Worm (Caenorhabditis elegans) whole organism, L2 larva: Measurements from ENCODE around the gene T16G12.1.

Experiments
- C34F6.9 ChIP-seq: fragments of 150-350 bp; optimal IDR thresholded peaks from 2 replicates; lab custom pipeline; 2014; ENCODE audit warnings: missing biosample characterization, missing genetic modification characterization
- F13H6.1 ChIP-seq: sonication (generic microtip); optimal IDR thresholded peaks from 2 replicates; lab custom pipeline; 2016; ENCODE audit warnings: missing genetic modification characterization, missing compliant biosample characterization
- R02D3.7 ChIP-seq: fragments of 150-350 bp; optimal IDR thresholded peaks from 2 replicates; lab custom pipeline; 2014; ENCODE audit warnings: missing biosample characterization, missing genetic modification characterization
- Y55F3AM.14 ChIP-seq: fragments of 200-800 bp; sonication (Bioruptor generic); optimal IDR thresholded peaks from 2 replicates; lab custom pipeline; 2018; ENCODE audit warnings: mild to moderate bottlenecking, missing genetic modification characterization, missing compliant biosample characterization
- ZK546.5 ChIP-seq: sonication (generic microtip); optimal IDR thresholded peaks from 2 replicates; lab custom pipeline; 2017; ENCODE audit warnings: missing biosample characterization, missing genetic modification characterization
- alr-1 ChIP-seq: fragments of 150-350 bp; optimal IDR thresholded peaks from 2 replicates; lab custom pipeline; 2014; ENCODE audit warnings: missing biosample characterization, missing genetic modification characterization
- aly-2 ChIP-seq: fragments of 150-350 bp; optimal IDR thresholded peaks from 2 replicates; lab custom pipeline; 2014; ENCODE audit warnings: missing biosample characterization, missing genetic modification characterization
- blmp-1 ChIP-seq: sonication (generic microtip); optimal IDR thresholded peaks from 2 replicates; lab custom pipeline; 2017; ENCODE audit warnings: missing genetic modification characterization, mild to moderate bottlenecking, missing compliant biosample characterization, antibody characterized with exemption, moderate library complexity; ENCODE audit not compliant: insufficient read depth
- ceh-16 ChIP-seq: fragments of 150-350 bp; optimal IDR thresholded peaks from 2 replicates; lab custom pipeline; 2014; ENCODE audit warnings: missing biosample characterization, missing genetic modification characterization
- crh-2 ChIP-seq: sonication (generic microtip); optimal IDR thresholded peaks from 2 replicates; lab custom pipeline; 2017; ENCODE audit warnings: missing biosample characterization, missing genetic modification characterization
- elt-3 ChIP-seq: sonication (generic microtip); optimal IDR thresholded peaks from 2 replicates; lab custom pipeline; 2017; ENCODE audit warnings: missing biosample characterization, missing genetic modification characterization
- fos-1 ChIP-seq: fragments of 150-350 bp; optimal IDR thresholded peaks from 2 replicates; lab custom pipeline; 2014; ENCODE audit warnings: missing biosample characterization, missing genetic modification characterization
- gmeb-1 ChIP-seq: fragments of 150-350 bp; optimal IDR thresholded peaks from 2 replicates; lab custom pipeline; 2014; ENCODE audit warnings: missing biosample characterization, missing genetic modification characterization
- lin-11 ChIP-seq: fragments of 150-350 bp; sonication (generic microtip); optimal IDR thresholded peaks from 2 replicates; lab custom pipeline; 2014; ENCODE audit warnings: missing biosample characterization, missing genetic modification characterization, inconsistent platforms, mixed read lengths
- lsy-2 ChIP-seq, 2 experiments: fragments of 150-350 bp in 1 of 2; sonication (generic microtip) in 1 of 2; optimal IDR thresholded peaks; 2 replicates each; lab custom pipeline; 2014 to 2017; ENCODE audit warnings: missing biosample characterization in 2 of 2, missing genetic modification characterization in 2 of 2
- mab-5 ChIP-seq: fragments of 150-350 bp; optimal IDR thresholded peaks from 2 replicates; lab custom pipeline; 2014; ENCODE audit warnings: missing biosample characterization, missing genetic modification characterization
- mbf-1 ChIP-seq: sonication (generic microtip); optimal IDR thresholded peaks from 2 replicates; lab custom pipeline; 2017; ENCODE audit warnings: missing biosample characterization, missing genetic modification characterization
- mdl-1 ChIP-seq, 2 experiments: fragments of 150-350 bp in 1 of 2; sonication (generic microtip) in 1 of 2; optimal IDR thresholded peaks; 2 replicates each; lab custom pipeline; 2017; ENCODE audit warnings: missing biosample characterization in 2 of 2, missing genetic modification characterization in 2 of 2
- nhr-12 ChIP-seq: fragments of 150-350 bp; optimal IDR thresholded peaks from 2 replicates; lab custom pipeline; 2014; ENCODE audit warnings: missing biosample characterization, missing genetic modification characterization
- nhr-129 ChIP-seq: fragments of 150-350 bp; optimal IDR thresholded peaks from 2 replicates; lab custom pipeline; 2014; ENCODE audit warnings: missing biosample characterization, missing genetic modification characterization
- nhr-21 ChIP-seq: fragments of 150-350 bp; optimal IDR thresholded peaks from 2 replicates; lab custom pipeline; 2014; ENCODE audit warnings: missing biosample characterization, missing genetic modification characterization
- nhr-23 ChIP-seq: fragments of 150-350 bp; optimal IDR thresholded peaks from 2 replicates; lab custom pipeline; 2014; ENCODE audit warnings: missing biosample characterization, missing genetic modification reagents, missing genetic modification characterization
- nhr-237 ChIP-seq: fragments of 150-350 bp; optimal IDR thresholded peaks from 2 replicates; lab custom pipeline; 2014; ENCODE audit warnings: missing biosample characterization, missing genetic modification characterization
- nhr-6 ChIP-seq: fragments of 150-350 bp; optimal IDR thresholded peaks from 2 replicates; lab custom pipeline; 2014; ENCODE audit warnings: missing biosample characterization, missing genetic modification characterization
- nhr-77 ChIP-seq: fragments of 150-350 bp; optimal IDR thresholded peaks from 2 replicates; lab custom pipeline; 2014; ENCODE audit warnings: missing biosample characterization, missing genetic modification characterization
- sem-4 ChIP-seq: fragments of 150-350 bp; optimal IDR thresholded peaks from 2 replicates; lab custom pipeline; 2014; ENCODE audit warnings: missing biosample characterization, missing genetic modification reagents, missing genetic modification characterization
- skn-1 ChIP-seq: sonication (generic microtip); optimal IDR thresholded peaks from 2 replicates; lab custom pipeline; 2017; ENCODE audit warnings: missing biosample characterization, missing genetic modification characterization
- sma-9 ChIP-seq, 2 experiments: fragments of 150-350 bp in 1 of 2; sonication (generic microtip) in 1 of 2; optimal IDR thresholded peaks; 2 replicates each; lab custom pipeline; 2014 to 2016; ENCODE audit warnings: missing genetic modification characterization in 2 of 2, mild to moderate bottlenecking in 1 of 2, missing biosample characterization in 1 of 2, missing compliant biosample characterization in 1 of 2, missing genetic modification reagents in 1 of 2, moderate library complexity in 1 of 2
- snpc-4 ChIP-seq: fragments of 150-350 bp; optimal IDR thresholded peaks from 2 replicates; lab custom pipeline; 2014; ENCODE audit warnings: missing biosample characterization, missing genetic modification characterization
- unc-39 ChIP-seq: fragments of 150-350 bp; optimal IDR thresholded peaks from 2 replicates; lab custom pipeline; 2014; ENCODE audit warnings: missing biosample characterization, missing genetic modification characterization
- unc-55 ChIP-seq: fragments of 150-350 bp; sonication (generic microtip); optimal IDR thresholded peaks from 3 replicates; lab custom pipeline; 2014; ENCODE audit warnings: missing biosample characterization, missing genetic modification reagents, missing genetic modification characterization
- ztf-1 ChIP-seq: fragments of 200-800 bp; sonication (Bioruptor generic); conservative IDR thresholded peaks from 2 replicates; pipeline ENCODE4 v1.3.6; 2022; ENCODE audit warnings: missing genetic modification characterization, missing compliant biosample characterization
- ztf-4 ChIP-seq: fragments of 150-350 bp; optimal IDR thresholded peaks from 2 replicates; lab custom pipeline; 2014; ENCODE audit warnings: missing biosample characterization, missing genetic modification characterization

T16G12.1 gene

DNA sequence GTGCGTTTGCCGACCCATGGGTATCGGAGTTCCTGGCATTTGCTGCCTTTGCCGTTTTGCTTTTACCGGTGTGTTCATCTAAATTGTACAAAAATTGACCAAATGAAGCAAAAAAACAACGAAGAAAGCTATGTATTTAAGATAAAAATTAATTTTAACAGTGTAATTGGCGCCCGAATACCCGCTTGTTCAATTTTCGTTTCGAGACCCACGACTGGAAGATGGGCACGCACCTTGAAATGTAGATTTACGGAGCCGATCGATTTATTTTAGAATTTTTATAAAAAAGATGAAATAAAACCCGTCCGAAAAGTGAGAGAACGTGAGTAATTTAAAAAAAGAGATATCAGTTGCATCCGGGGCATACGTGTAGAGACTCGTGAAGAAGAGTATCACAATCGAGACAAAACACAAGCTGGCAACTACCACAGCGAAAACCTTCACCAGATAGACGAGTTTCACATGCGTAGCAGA lies 38.9 kb upstream of the T16G12.1 start, which contains the start of gene hal-2:
Gene hal-2, minus strand, starts transcription at position 424 of the 474 bp plus-strand sequence.
- no peak for TF ChIP-seq unc-55 (GFP tag; lab: Kevin White, UChicago)
- TF ChIP-seq gmeb-1 (tag; lab: Kevin White, UChicago) = no peak
- TF ChIP-seq sem-4 (tag; lab: Kevin White, UChicago) = no peak

DNA sequence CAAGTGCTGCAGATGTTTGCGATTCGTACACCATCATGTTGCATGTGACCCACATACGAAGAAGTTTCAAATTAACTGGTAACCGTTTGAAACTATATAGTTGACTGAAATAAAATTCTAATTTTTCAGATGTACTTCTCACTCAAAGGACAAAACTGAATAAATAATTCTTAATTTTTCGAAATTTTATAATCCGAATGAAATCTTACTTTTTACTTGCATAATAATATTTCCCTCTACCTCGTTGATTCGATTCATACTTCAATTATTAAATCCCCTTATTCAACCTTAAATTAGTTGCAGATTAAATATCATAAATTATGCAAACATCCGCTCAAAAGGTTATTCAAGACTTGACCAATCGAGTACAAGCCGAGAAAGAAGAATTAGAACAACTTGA lies 36.3 kb upstream of the T16G12.1 start, which contains the start of gene T16H12.2:
Gene T16H12.2, plus strand, starts transcription at position 301 of the 400 bp plus-strand sequence.
- TF ChIP-seq ceh-16 (tag; lab: Kevin White, UChicago) (no peak), F13H6.1 (no peak), blmp-1 (tag; lab: Kevin White, UChicago) (no peak), sem-4 (tag; lab: Kevin White, UChicago) (no peak), gmeb-1 (tag; lab: Kevin White, UChicago) (no peak), alr-1 (tag; lab: Kevin White, UChicago) (no peak), nhr-237 (no peak), Y55F3AM.14 (GFP tag; lab: Kevin White, UChicago) (no peak), nhr-6 (no peak), elt-3 (no peak), ztf-1 (GFP tag; lab: Robert Waterston, UW) (no peak), C34F6.9 (tag; lab: Kevin White, UChicago) (no peak), mab-5 (tag; lab: Kevin White, UChicago) (no peak), R02D3.7 (tag; lab: Kevin White, UChicago) (no peak), mbf-1 (no peak), nhr-77 (tag; lab: Kevin White, UChicago) (no peak), lsy-2 (tag; optimal IDR thresholded peaks at IDR 0.05; lab: Kevin White, UChicago) (no peak), lin-11 (tag; lab: Kevin White, UChicago) (no peak), fos-1 (tag; lab: Kevin White, UChicago) (no peak), snpc-4 (tag; lab: Kevin White, UChicago) (no peak)

ce11 chrIII:10085574-10085973 lies 35.9 kb upstream of the T16G12.1 start:
- TF ChIP-seq nhr-6 (no peak), sem-4 (tag; lab: Kevin White, UChicago) (no peak), gmeb-1 (tag; lab: Kevin White, UChicago) (no peak), elt-3 (no peak), skn-1 (no peak), crh-2 (no peak), lsy-2 (tag; optimal IDR thresholded peaks at IDR 0.05; lab: Kevin White, UChicago) (no peak), mbf-1 (no peak), mdl-1 (tag; optimal IDR thresholded peaks at IDR 0.05; lab: Kevin White, UChicago) (no peak)

DNA sequence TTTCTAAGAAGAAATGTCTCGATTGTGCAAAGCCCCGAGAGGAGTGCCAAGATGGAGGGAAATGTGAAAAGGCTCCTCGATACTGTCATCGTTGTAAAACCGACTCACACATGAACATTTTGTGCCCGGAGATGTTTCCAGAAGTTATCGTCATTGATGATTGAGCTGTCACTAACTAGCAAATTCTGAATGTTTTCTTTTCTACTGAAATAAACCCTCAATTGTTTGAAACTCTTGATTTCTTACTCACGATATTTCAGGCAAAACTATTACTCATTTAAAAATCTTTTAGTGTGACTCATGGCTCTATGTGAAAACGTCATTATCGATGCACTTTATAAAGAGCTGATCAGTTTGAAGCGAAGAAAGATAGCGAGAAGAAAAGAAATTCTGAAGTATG lies 35.4 kb upstream of the T16G12.1 start, which contains the start of gene T16H12.13:
Gene T16H12.13, plus strand, starts transcription at position 301 of the 400 bp plus-strand sequence.
- TF ChIP-seq sma-9 (GFP tag; optimal IDR thresholded peaks at IDR 0.05; lab: Kevin White, UChicago) (no peak), sma-9 (tag; optimal IDR thresholded peaks at IDR 0.05; lab: Kevin White, UChicago) (no peak), nhr-23 (tag; lab: Kevin White, UChicago) (no peak), elt-3 (no peak), fos-1 (tag; lab: Kevin White, UChicago) (no peak), nhr-21 (tag; lab: Kevin White, UChicago) (no peak), ZK546.5 (no peak), aly-2 (tag; lab: Kevin White, UChicago) (no peak), nhr-129 (tag; lab: Kevin White, UChicago) (no peak), mab-5 (tag; lab: Kevin White, UChicago) (no peak), unc-39 (tag; lab: Kevin White, UChicago) (no peak), lsy-2 (tag; optimal IDR thresholded peaks at IDR 0.05; lab: Kevin White, UChicago) (no peak), nhr-77 (tag; lab: Kevin White, UChicago) (no peak), snpc-4 (tag; lab: Kevin White, UChicago) (no peak), ztf-4 (no peak), nhr-12 (tag; lab: Kevin White, UChicago) (no peak), F13H6.1 (no peak), R02D3.7 (tag; lab: Kevin White, UChicago) (no peak)

ce11 chrIII:10083242-10083641 lies 33.6 kb upstream of the T16G12.1 start, which contains the start of gene T16H12.3:
Gene T16H12.3, minus strand, starts transcription at chrIII:10083292.
- TF ChIP-seq lin-11 (tag; lab: Kevin White, UChicago) = no peak
- TF ChIP-seq nhr-129 (tag; lab: Kevin White, UChicago) = no peak
